Worm (Caenorhabditis elegans) whole organism, L1 larva: ENCODE results near the gene E02H4.8.
A peak's percentile ranks its signal among the peaks of the same experiment; 100 is the strongest.

ENCODE experiments used
- F16B12.6 ChIP-seq: fragments of 150-350 bp; optimal IDR thresholded peaks from 2 replicates; lab custom pipeline; 2014; ENCODE audit warnings: missing biosample characterization, missing genetic modification characterization
- Y116A8C.19 ChIP-seq: sonication (generic microtip); optimal IDR thresholded peaks from 2 replicates; lab custom pipeline; 2016; ENCODE audit warnings: missing compliant biosample characterization, missing genetic modification characterization, borderline replicate concordance
- ama-1 ChIP-seq: fragments of 150-350 bp; optimal IDR thresholded peaks from 2 replicates; lab custom pipeline; 2014
- blmp-1 ChIP-seq: fragments of 150-350 bp; optimal IDR thresholded peaks from 2 replicates; lab custom pipeline; 2014; ENCODE audit warnings: missing biosample characterization, missing genetic modification characterization
- ceh-63 ChIP-seq: fragments of 200-800 bp; sonication (Bioruptor generic); optimal IDR thresholded peaks from 2 replicates; lab custom pipeline; 2018; ENCODE audit warnings: mild to moderate bottlenecking, missing genetic modification characterization, missing compliant biosample characterization
- ceh-8 ChIP-seq: fragments of 200-800 bp; sonication (Bioruptor generic); optimal IDR thresholded peaks from 2 replicates; lab custom pipeline; 2018; ENCODE audit warnings: mild to moderate bottlenecking, missing genetic modification characterization, moderate library complexity, missing compliant biosample characterization
- ceh-82 ChIP-seq, 3 experiments: fragments of 150-350 bp in 1 of 3; sonication (generic microtip) in 2 of 3; optimal IDR thresholded peaks; 2 replicates each; lab custom pipeline; 2014 to 2017; ENCODE audit warnings: missing biosample characterization in 3 of 3, missing genetic modification characterization in 3 of 3
- ces-1 ChIP-seq: fragments of 150-350 bp; optimal IDR thresholded peaks from 2 replicates; lab custom pipeline; 2014; ENCODE audit warnings: missing biosample characterization, missing genetic modification reagents, missing genetic modification characterization
- efl-1 ChIP-seq, 4 experiments: fragments of 150-350 bp; optimal IDR thresholded peaks in 3 of 4; peaks in 1 of 4; 1 replicate in 1 of 4; 2 replicates in 3 of 4; lab custom pipeline; 2014; ENCODE audit warnings: missing biosample characterization in 2 of 4, missing genetic modification characterization in 2 of 4, missing genetic modification reagents in 2 of 4
- efl-3 ChIP-seq: fragments of 200-800 bp; sonication (Bioruptor generic); optimal IDR thresholded peaks from 2 replicates; lab custom pipeline; 2018; ENCODE audit warnings: mild to moderate bottlenecking, missing genetic modification characterization, missing compliant biosample characterization
- egl-13 ChIP-seq: sonication (generic microtip); optimal IDR thresholded peaks from 2 replicates; lab custom pipeline; 2016; ENCODE audit warnings: missing genotype, missing genetic modification reagents, missing genetic modification characterization, missing compliant biosample characterization
- egl-27 ChIP-seq, 2 experiments: fragments of 150-350 bp in 1 of 2; sonication (generic microtip); optimal IDR thresholded peaks; 3 replicates each; lab custom pipeline; 2017 to 2018; ENCODE audit warnings: missing biosample characterization in 2 of 2, missing genetic modification characterization in 2 of 2, missing genetic modification reagents in 2 of 2
- ets-5 ChIP-seq: fragments of 200-800 bp; sonication (Bioruptor generic); IDR thresholded peaks from 2 replicates; pipeline ENCODE4 v1.3.6; 2022; ENCODE audit warnings: missing genetic modification characterization, missing compliant biosample characterization
- fkh-10 ChIP-seq: sonication (generic microtip); optimal IDR thresholded peaks from 2 replicates; lab custom pipeline; 2017; ENCODE audit warnings: missing biosample characterization, missing genetic modification reagents, missing genetic modification characterization
- fkh-4 ChIP-seq: sonication (generic microtip); optimal IDR thresholded peaks from 2 replicates; lab custom pipeline; 2016; ENCODE audit warnings: missing compliant biosample characterization, missing genetic modification characterization, borderline replicate concordance
- fkh-8 ChIP-seq: sonication (generic microtip); optimal IDR thresholded peaks from 2 replicates; lab custom pipeline; 2016; ENCODE audit warnings: mild to moderate bottlenecking, missing genetic modification characterization, missing compliant biosample characterization
- fos-1 ChIP-seq: fragments of 150-350 bp; optimal IDR thresholded peaks from 2 replicates; lab custom pipeline; 2014; ENCODE audit warnings: missing biosample characterization, missing genetic modification characterization
- hlh-17 ChIP-seq: fragments of 200-800 bp; sonication (Bioruptor generic); optimal IDR thresholded peaks from 2 replicates; lab custom pipeline; 2018; ENCODE audit warnings: missing genetic modification characterization, mild to moderate bottlenecking, missing compliant biosample characterization, moderate library complexity, borderline replicate concordance
- lin-15B ChIP-seq: fragments of 150-350 bp; sonication (generic microtip); optimal IDR thresholded peaks from 3 replicates; lab custom pipeline; 2014; ENCODE audit warnings: missing biosample characterization, missing genetic modification characterization
- lin-35 ChIP-seq, 2 experiments: fragments of 150-350 bp; optimal IDR thresholded peaks; 2 replicates each; lab custom pipeline; 2014; ENCODE audit warnings: missing biosample characterization in 2 of 2, missing genetic modification characterization in 2 of 2, missing genetic modification reagents in 2 of 2
- mef-2 ChIP-seq: fragments of 150-350 bp; optimal IDR thresholded peaks from 2 replicates; lab custom pipeline; 2014; ENCODE audit warnings: missing biosample characterization, missing genetic modification characterization
- mep-1 ChIP-seq: fragments of 150-350 bp; optimal IDR thresholded peaks from 2 replicates; lab custom pipeline; 2014; ENCODE audit warnings: missing biosample characterization, missing genetic modification characterization
- nhr-12 ChIP-seq: sonication (generic microtip); optimal IDR thresholded peaks from 2 replicates; lab custom pipeline; 2017; ENCODE audit warnings: missing biosample characterization, missing genetic modification characterization
- nhr-19 ChIP-seq: fragments of 200-800 bp; sonication (Bioruptor generic); conservative IDR thresholded peaks from 2 replicates; pipeline ENCODE4 v1.3.6; 2022; ENCODE audit warnings: missing genetic modification characterization, missing compliant biosample characterization
- nhr-20 ChIP-seq: sonication (generic microtip); optimal IDR thresholded peaks from 2 replicates; lab custom pipeline; 2016; ENCODE audit warnings: mild to moderate bottlenecking, missing genetic modification characterization, missing compliant biosample characterization
- nhr-84 ChIP-seq: sonication (generic microtip); optimal IDR thresholded peaks from 2 replicates; lab custom pipeline; 2017; ENCODE audit warnings: missing biosample characterization, missing genetic modification characterization
- nhr-85 ChIP-seq: sonication (generic microtip); peaks from one replicate; lab custom pipeline; 2016; ENCODE audit warnings: missing genetic modification characterization, inconsistent platforms, missing compliant biosample characterization
- pag-3 ChIP-seq: sonication (generic microtip); optimal IDR thresholded peaks from 2 replicates; lab custom pipeline; 2017; ENCODE audit warnings: missing genetic modification characterization, mild to moderate bottlenecking, missing compliant biosample characterization, antibody characterized with exemption, borderline replicate concordance; ENCODE audit not compliant: insufficient read depth
- skn-1 ChIP-seq: fragments of 150-350 bp; optimal IDR thresholded peaks from 2 replicates; lab custom pipeline; 2014; ENCODE audit warnings: missing biosample characterization, missing genetic modification characterization
- snpc-4 ChIP-seq: fragments of 150-350 bp; optimal IDR thresholded peaks from 2 replicates; lab custom pipeline; 2014; ENCODE audit warnings: missing biosample characterization, missing genetic modification characterization
- sptf-1 ChIP-seq: fragments of 150-350 bp; optimal IDR thresholded peaks from 2 replicates; lab custom pipeline; 2014; ENCODE audit warnings: missing biosample characterization, missing genetic modification characterization
- sup-37 ChIP-seq: fragments of 200-800 bp; sonication (Bioruptor generic); optimal IDR thresholded peaks from 2 replicates; lab custom pipeline; 2018; ENCODE audit warnings: mild to moderate bottlenecking, missing genetic modification characterization, missing compliant biosample characterization
- swsn-7 ChIP-seq: sonication (generic microtip); optimal IDR thresholded peaks from 2 replicates; lab custom pipeline; 2016; ENCODE audit warnings: missing genetic modification characterization, missing compliant biosample characterization
- unc-30 ChIP-seq: sonication (generic microtip); optimal IDR thresholded peaks from 2 replicates; lab custom pipeline; 2017; ENCODE audit warnings: missing biosample characterization, missing genetic modification characterization
- unc-62 ChIP-seq: fragments of 150-350 bp; optimal IDR thresholded peaks from 2 replicates; lab custom pipeline; 2014; ENCODE audit warnings: missing biosample characterization, missing genetic modification reagents, missing genetic modification characterization
- unc-98 ChIP-seq: fragments of 200-800 bp; sonication (Bioruptor generic); IDR thresholded peaks from 2 replicates; pipeline ENCODE4 v1.3.6; 2022; ENCODE audit warnings: missing genetic modification characterization, missing compliant biosample characterization
- vab-15 ChIP-seq: sonication (generic microtip); optimal IDR thresholded peaks from 2 replicates; lab custom pipeline; 2017; ENCODE audit warnings: missing genotype, mild to moderate bottlenecking, missing genetic modification characterization, missing compliant biosample characterization
- zip-4 ChIP-seq: fragments of 200-800 bp; sonication (Bioruptor generic); optimal IDR thresholded peaks from 2 replicates; lab custom pipeline; 2018; ENCODE audit warnings: mild to moderate bottlenecking, missing genetic modification characterization, moderate library complexity, missing compliant biosample characterization
- ztf-4 ChIP-seq: fragments of 150-350 bp; optimal IDR thresholded peaks from 2 replicates; lab custom pipeline; 2014; ENCODE audit warnings: missing biosample characterization, missing genetic modification characterization

Gene E02H4.8

DNA sequence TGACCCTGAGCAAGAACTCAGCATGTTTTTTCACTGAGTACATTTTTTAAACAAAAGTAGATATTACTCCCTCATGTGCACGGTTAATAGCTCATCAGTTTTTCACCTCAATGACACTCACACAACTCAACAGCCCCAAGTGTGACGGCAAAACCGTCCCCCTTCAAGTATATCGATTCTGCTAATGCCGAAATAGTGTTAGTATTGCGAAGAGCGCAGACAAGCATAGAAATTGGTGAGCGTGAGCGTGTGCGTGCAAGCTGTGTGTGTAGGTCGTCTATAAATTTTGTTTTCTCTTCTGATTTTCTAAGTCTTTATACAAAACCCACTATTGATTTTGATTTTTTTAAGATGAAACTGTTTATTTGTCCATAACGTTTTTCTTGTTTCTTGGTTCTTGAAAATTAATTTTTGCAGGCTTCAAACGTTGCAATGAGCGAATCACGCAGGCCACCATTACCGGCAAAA, 25.0 kb downstream of the E02H4.8 start, which contains the start of gene K04C1.2 (continued):
- TF ChIP-seq ztf-4 (tag; lab: Kevin White, UChicago) (no peak), unc-98 (no peak), lin-15B (tag; lab: Kevin White, UChicago) (no peak), egl-27 (tag; optimal IDR thresholded peaks at IDR 0.05; lab: Kevin White, UChicago) (no peak), lin-35 (GFP tag; optimal IDR thresholded peaks at IDR 0.05; lab: Kevin White, UChicago) (peak; percentile 32 to 68), F16B12.6 (tag; lab: Kevin White, UChicago) (no peak), nhr-84 (tag; lab: Kevin White, UChicago) (no peak), fos-1 (tag; lab: Kevin White, UChicago) (no peak), egl-13 (tag; lab: Kevin White, UChicago) (no peak), efl-3 (GFP tag; lab: Kevin White, UChicago) (no peak), blmp-1 (peak; percentile 20), pag-3 (tag; lab: Kevin White, UChicago) (no peak), nhr-12 (no peak), nhr-19 (GFP tag; lab: Robert Waterston, UW) (no peak), mef-2 (tag; lab: Kevin White, UChicago) (no peak), sptf-1 (tag; lab: Kevin White, UChicago) (no peak), efl-1 (optimal IDR thresholded peaks at IDR 0.05; lab: Kevin White, UChicago) (peak; percentile 10 to 20), efl-1 (GFP tag; optimal IDR thresholded peaks at IDR 0.05 in 1 of 2; lab: Kevin White, UChicago) (peak in 1 of 2 experiments; percentile 33), swsn-7 (tag; lab: Kevin White, UChicago) (peak; percentile 24), ces-1 (GFP tag; lab: Kevin White, UChicago) (no peak), ceh-8 (GFP tag; lab: Kevin White, UChicago) (no peak), nhr-85 (tag; lab: Kevin White, UChicago) (no peak), unc-30 (tag; lab: Kevin White, UChicago) (no peak), fkh-8 (tag; lab: Kevin White, UChicago) (no peak), fkh-4 (tag; lab: Kevin White, UChicago) (no peak), skn-1 (tag; lab: Kevin White, UChicago) (no peak), zip-4 (GFP tag; lab: Kevin White, UChicago) (no peak), snpc-4 (tag; lab: Kevin White, UChicago) (no peak), vab-15 (tag; lab: Kevin White, UChicago) (no peak), hlh-17 (no peak), unc-62 (no peak), ama-1 (lab: Kevin White, UChicago) (no peak), mep-1 (tag; lab: Kevin White, UChicago) (peak; percentile 38), sup-37 (GFP tag; lab: Kevin White, UChicago) (no peak), nhr-20 (tag; lab: Kevin White, UChicago) (peak; percentile 24), ets-5 (GFP tag; lab: Robert Waterston, UW) (no peak), fkh-10 (GFP tag; lab: Kevin White, UChicago) (no peak), ceh-63 (GFP tag; lab: Kevin White, UChicago) (no peak)

DNA sequence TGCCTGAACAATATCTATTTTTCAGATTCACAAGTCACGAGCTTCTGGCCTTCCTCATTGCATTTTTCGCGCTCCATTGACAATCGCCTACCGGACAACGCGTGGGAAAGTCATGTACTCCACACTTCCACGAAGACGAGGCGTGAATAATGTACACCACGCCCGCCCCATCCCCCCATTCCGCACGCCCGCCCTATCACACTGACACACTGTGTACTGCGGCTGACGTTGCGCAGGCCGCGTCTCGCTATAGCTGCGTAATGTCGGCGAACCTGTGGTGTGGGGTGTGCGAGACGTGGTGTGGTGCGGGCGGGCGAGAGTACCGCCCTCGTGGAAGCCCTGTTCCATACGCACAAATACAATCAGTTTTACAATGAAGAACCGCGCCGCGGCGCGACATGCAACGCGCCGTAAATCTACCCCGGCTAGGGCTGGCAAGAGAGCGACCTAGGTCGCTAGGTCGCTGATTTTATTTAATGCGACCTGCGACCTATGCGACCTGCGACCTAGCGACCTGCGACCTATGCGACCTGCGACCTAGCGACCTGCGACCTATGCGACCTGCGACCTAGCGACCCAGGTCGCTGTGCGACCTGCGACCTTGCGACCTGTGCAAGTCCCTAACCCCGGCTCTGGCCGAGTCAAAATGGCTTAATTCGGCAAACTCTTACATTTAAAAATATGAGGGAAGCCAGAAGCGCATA, 27.1 kb downstream of the E02H4.8 start:
- TF ChIP-seq nhr-84 (tag; lab: Kevin White, UChicago): no peak
- no peak for TF ChIP-seq Y116A8C.19
- TF ChIP-seq ceh-82 (tag; optimal IDR thresholded peaks at IDR 0.05; lab: Kevin White, UChicago): no peak
- TF ChIP-seq ceh-63 (GFP tag; lab: Kevin White, UChicago): no peak
- no peak for TF ChIP-seq pag-3 (tag; lab: Kevin White, UChicago)
- TF ChIP-seq ztf-4 (tag; lab: Kevin White, UChicago): no peak
